Worm (Caenorhabditis elegans) whole organism, L4 larva: ENCODE results near the gene K04C2.2.

Source experiments
- F37D6.2 ChIP-seq: sonication (generic microtip); optimal IDR thresholded peaks from 2 replicates; lab custom pipeline; 2016; ENCODE audit warnings: mild to moderate bottlenecking, missing genetic modification characterization, missing compliant biosample characterization
- F44E2.7 ChIP-seq: fragments of 200-800 bp; sonication (Bioruptor generic); IDR thresholded peaks from 2 replicates; pipeline ENCODE4 v2.1.2; 2022; ENCODE audit warnings: missing genetic modification characterization, missing compliant biosample characterization
- F49E8.2 ChIP-seq: sonication (generic microtip); optimal IDR thresholded peaks from 2 replicates; lab custom pipeline; 2016; ENCODE audit warnings: missing compliant biosample characterization, mild to moderate bottlenecking, missing genetic modification characterization, borderline replicate concordance
- R02D3.7 ChIP-seq: fragments of 150-350 bp; sonication (generic microtip); optimal IDR thresholded peaks from 3 replicates; lab custom pipeline; 2014; ENCODE audit warnings: missing biosample characterization, missing genetic modification characterization
- T20F7.1 ChIP-seq: fragments of 200-800 bp; sonication (Bioruptor generic); optimal IDR thresholded peaks from 2 replicates; lab custom pipeline; 2018; ENCODE audit warnings: mild to moderate bottlenecking, missing genetic modification characterization, missing compliant biosample characterization
- Y48G9A.11 ChIP-seq: fragments of 200-800 bp; sonication (Bioruptor generic); IDR thresholded peaks from 2 replicates; pipeline ENCODE4 v1.3.6; 2022; ENCODE audit warnings: missing genetic modification reagents, missing genetic modification characterization, missing compliant biosample characterization
- Y5F2A.4 ChIP-seq: fragments of 200-800 bp; sonication (Bioruptor generic); optimal IDR thresholded peaks from 2 replicates; lab custom pipeline; 2018; ENCODE audit warnings: mild to moderate bottlenecking, missing genetic modification characterization, missing compliant biosample characterization
- Y75B8A.6 ChIP-seq: fragments of 200-800 bp; sonication (Bioruptor generic); IDR thresholded peaks from 2 replicates; pipeline ENCODE4 v1.3.6; 2022; ENCODE audit warnings: missing genetic modification reagents, missing genetic modification characterization, missing compliant biosample characterization
- ZK337.2 ChIP-seq: fragments of 200-800 bp; sonication (Bioruptor generic); IDR thresholded peaks from 2 replicates; pipeline ENCODE4 v1.3.6; 2022; ENCODE audit warnings: missing genetic modification reagents, missing genetic modification characterization, missing compliant biosample characterization
- ZK546.5 ChIP-seq, 2 experiments: sonication (generic microtip); optimal IDR thresholded peaks; 2 replicates each; lab custom pipeline; 2017; ENCODE audit warnings: missing biosample characterization in 2 of 2, missing genetic modification characterization in 2 of 2
- aha-1 ChIP-seq: fragments of 150-350 bp; peaks from one replicate; lab custom pipeline; 2014; ENCODE audit warnings: missing biosample characterization, missing genetic modification characterization
- ama-1 ChIP-seq: fragments of 150-350 bp; optimal IDR thresholded peaks from 2 replicates; lab custom pipeline; 2014; ENCODE audit warnings: inconsistent platforms, mixed read lengths
- arid-1 ChIP-seq: fragments of 200-800 bp; sonication (Bioruptor generic); conservative IDR thresholded peaks from 2 replicates; pipeline ENCODE4 v1.3.6; 2022; ENCODE audit warnings: missing genetic modification reagents, missing genetic modification characterization, missing compliant biosample characterization
- ceh-20 ChIP-seq: fragments of 200-800 bp; sonication (Bioruptor generic); IDR thresholded peaks from 2 replicates; pipeline ENCODE4 v1.3.6; 2022; ENCODE audit warnings: missing genetic modification reagents, missing genetic modification characterization, missing compliant biosample characterization
- ceh-28 ChIP-seq: fragments of 150-350 bp; optimal IDR thresholded peaks from 2 replicates; lab custom pipeline; 2014; ENCODE audit warnings: missing biosample characterization, missing genetic modification reagents, missing genetic modification characterization
- ceh-44 ChIP-seq: fragments of 200-800 bp; sonication (Bioruptor generic); IDR thresholded peaks from 2 replicates; pipeline ENCODE4 v1.3.6; 2022; ENCODE audit warnings: missing genetic modification reagents, missing genetic modification characterization, missing compliant biosample characterization
- ceh-62 ChIP-seq: sonication (generic microtip); optimal IDR thresholded peaks from 2 replicates; lab custom pipeline; 2017; ENCODE audit warnings: missing biosample characterization, missing genetic modification characterization
- ceh-82 ChIP-seq: sonication (generic microtip); optimal IDR thresholded peaks from 2 replicates; lab custom pipeline; 2017; ENCODE audit warnings: missing biosample characterization, missing genetic modification characterization
- ces-1 ChIP-seq: fragments of 150-350 bp; sonication (generic microtip); optimal IDR thresholded peaks from 4 replicates; lab custom pipeline; 2014; ENCODE audit warnings: missing biosample characterization, missing genetic modification reagents, missing genetic modification characterization
- ctbp-1 ChIP-seq: fragments of 200-800 bp; sonication (Bioruptor generic); IDR thresholded peaks from 2 replicates; pipeline ENCODE4 v1.3.6; 2022; ENCODE audit warnings: missing genetic modification reagents, missing genetic modification characterization, missing compliant biosample characterization
- daf-12 ChIP-seq: fragments of 150-350 bp; optimal IDR thresholded peaks from 2 replicates; lab custom pipeline; 2014; ENCODE audit warnings: missing biosample characterization, missing genetic modification reagents, missing genetic modification characterization
- daf-16 ChIP-seq, 3 experiments: sonication (generic microtip); optimal IDR thresholded peaks; 2 replicates each; lab custom pipeline; 2016 to 2017; ENCODE audit warnings: missing genetic modification characterization in 3 of 3, missing genetic modification reagents in 3 of 3, mild to moderate bottlenecking in 2 of 3, missing compliant biosample characterization in 2 of 3, missing biosample characterization in 1 of 3, moderate library complexity in 1 of 3
- daf-19 ChIP-seq: fragments of 200-800 bp; sonication (Bioruptor generic); conservative IDR thresholded peaks from 2 replicates; pipeline ENCODE4 v1.3.6; 2022; ENCODE audit warnings: missing genetic modification characterization, missing compliant biosample characterization
- dmd-6 ChIP-seq: fragments of 200-800 bp; sonication (Bioruptor generic); IDR thresholded peaks from 2 replicates; pipeline ENCODE4 v1.3.6; 2022; ENCODE audit warnings: missing genetic modification reagents, missing genetic modification characterization, missing compliant biosample characterization
- dmd-8 ChIP-seq: fragments of 200-800 bp; sonication (Bioruptor generic); IDR thresholded peaks from 2 replicates; pipeline ENCODE4 v1.3.6; 2022; ENCODE audit warnings: missing genetic modification characterization, missing compliant biosample characterization
- dmd-9 ChIP-seq: fragments of 200-800 bp; sonication (Bioruptor generic); IDR thresholded peaks from 2 replicates; pipeline ENCODE4 v1.3.6; 2022; ENCODE audit warnings: missing genetic modification reagents, missing genetic modification characterization, missing compliant biosample characterization
- egl-27 ChIP-seq: sonication (generic microtip); optimal IDR thresholded peaks from 3 replicates; lab custom pipeline; 2017; ENCODE audit warnings: missing biosample characterization, missing genetic modification reagents, missing genetic modification characterization
- egl-43 ChIP-seq: fragments of 200-800 bp; sonication (Bioruptor generic); IDR thresholded peaks from 2 replicates; pipeline ENCODE4 v1.3.6; 2022; ENCODE audit warnings: missing genetic modification reagents, missing genetic modification characterization, missing compliant biosample characterization
- gei-8 ChIP-seq: fragments of 200-800 bp; sonication (Bioruptor generic); optimal IDR thresholded peaks from 2 replicates; lab custom pipeline; 2018; ENCODE audit warnings: mild to moderate bottlenecking, missing genetic modification characterization, missing compliant biosample characterization
- hif-1 ChIP-seq, 2 experiments: sonication (generic microtip); optimal IDR thresholded peaks; 2 replicates each; lab custom pipeline; 2016 to 2017; ENCODE audit warnings: missing compliant biosample characterization in 2 of 2, missing genetic modification characterization in 2 of 2, missing genetic modification reagents in 2 of 2, missing genotype in 2 of 2, mild to moderate bottlenecking in 1 of 2
- hlh-30 ChIP-seq: sonication (generic microtip); optimal IDR thresholded peaks from 2 replicates; lab custom pipeline; 2017; ENCODE audit warnings: antibody characterized with exemption, mild to moderate bottlenecking, missing genetic modification characterization, missing compliant biosample characterization; ENCODE audit not compliant: insufficient read depth
- lin-15B ChIP-seq: fragments of 150-350 bp; sonication (generic microtip); optimal IDR thresholded peaks from 3 replicates; lab custom pipeline; 2014; ENCODE audit warnings: missing biosample characterization, missing genetic modification characterization
- lsy-2 ChIP-seq, 2 experiments: fragments of 150-350 bp in 1 of 2; sonication (generic microtip) in 1 of 2; optimal IDR thresholded peaks; 2 replicates each; lab custom pipeline; 2014 to 2017; ENCODE audit warnings: missing biosample characterization in 2 of 2, missing genetic modification characterization in 2 of 2
- madf-9 ChIP-seq: fragments of 200-800 bp; sonication (Bioruptor generic); conservative IDR thresholded peaks from 2 replicates; pipeline ENCODE4 v1.3.6; 2022; ENCODE audit warnings: missing genetic modification reagents, missing genetic modification characterization, missing compliant biosample characterization
- mdl-1 ChIP-seq, 2 experiments: fragments of 150-350 bp in 1 of 2; sonication (generic microtip) in 1 of 2; optimal IDR thresholded peaks; 2 replicates each; lab custom pipeline; 2014 to 2017; ENCODE audit warnings: missing biosample characterization in 2 of 2, missing genetic modification characterization in 2 of 2
- mdt-29 ChIP-seq: fragments of 200-800 bp; sonication (Bioruptor generic); IDR thresholded peaks from 2 replicates; pipeline ENCODE4 v1.3.6; 2022; ENCODE audit warnings: missing genetic modification reagents, missing genetic modification characterization, missing compliant biosample characterization
- mep-1 ChIP-seq: fragments of 150-350 bp; sonication (generic microtip); optimal IDR thresholded peaks from 3 replicates; lab custom pipeline; 2014; ENCODE audit warnings: missing biosample characterization, missing genetic modification characterization
- mes-2 ChIP-seq: sonication (generic microtip); optimal IDR thresholded peaks from 2 replicates; lab custom pipeline; 2016; ENCODE audit warnings: missing genotype, mild to moderate bottlenecking, missing genetic modification characterization, missing compliant biosample characterization; ENCODE audit not compliant: poor library complexity, severe bottlenecking
- mxl-2 ChIP-seq: fragments of 200-800 bp; sonication (Bioruptor generic); conservative IDR thresholded peaks from 2 replicates; pipeline ENCODE4 v1.3.6; 2022; ENCODE audit warnings: missing genetic modification reagents, missing genetic modification characterization, missing compliant biosample characterization
- mxl-3 ChIP-seq: fragments of 200-800 bp; sonication (Bioruptor generic); optimal IDR thresholded peaks from 2 replicates; lab custom pipeline; 2018; ENCODE audit warnings: mild to moderate bottlenecking, missing genetic modification characterization, missing compliant biosample characterization
- nhr-111 ChIP-seq: fragments of 200-800 bp; sonication (Bioruptor generic); optimal IDR thresholded peaks from 2 replicates; lab custom pipeline; 2018; ENCODE audit warnings: mild to moderate bottlenecking, missing genetic modification characterization, missing compliant biosample characterization
- nhr-28 ChIP-seq: fragments of 150-350 bp; optimal IDR thresholded peaks from 2 replicates; lab custom pipeline; 2014; ENCODE audit warnings: missing biosample characterization, missing genetic modification characterization
- nhr-48 ChIP-seq: sonication (generic microtip); optimal IDR thresholded peaks from 2 replicates; lab custom pipeline; 2016; ENCODE audit warnings: mild to moderate bottlenecking, missing genetic modification characterization, missing compliant biosample characterization
- nhr-77 ChIP-seq: fragments of 150-350 bp; optimal IDR thresholded peaks from 2 replicates; lab custom pipeline; 2014; ENCODE audit warnings: missing biosample characterization, missing genetic modification characterization
- set-16 ChIP-seq: fragments of 200-800 bp; sonication (Bioruptor generic); IDR thresholded peaks from 2 replicates; pipeline ENCODE4 v1.3.6; 2022; ENCODE audit warnings: missing genetic modification reagents, missing genetic modification characterization, missing compliant biosample characterization
- skn-1 ChIP-seq: fragments of 150-350 bp; optimal IDR thresholded peaks from 2 replicates; lab custom pipeline; 2014; ENCODE audit warnings: missing biosample characterization, missing genetic modification characterization
- snpc-4 ChIP-seq: fragments of 150-350 bp; optimal IDR thresholded peaks from 2 replicates; lab custom pipeline; 2014; ENCODE audit warnings: missing biosample characterization, missing genetic modification characterization
- tra-1 ChIP-seq: fragments of 200-800 bp; sonication (Bioruptor generic); IDR thresholded peaks from 2 replicates; pipeline ENCODE4 v1.3.6; 2022; ENCODE audit warnings: missing genetic modification reagents, missing genetic modification characterization, missing compliant biosample characterization
- zag-1 ChIP-seq: fragments of 150-350 bp; optimal IDR thresholded peaks from 2 replicates; lab custom pipeline; 2014; ENCODE audit warnings: missing biosample characterization, missing genetic modification characterization
- zip-2 ChIP-seq: fragments of 150-350 bp; optimal IDR thresholded peaks from 2 replicates; lab custom pipeline; 2014; ENCODE audit warnings: missing biosample characterization, missing genetic modification characterization
- ztf-11 ChIP-seq: fragments of 150-350 bp; optimal IDR thresholded peaks from 2 replicates; lab custom pipeline; 2014; ENCODE audit warnings: missing biosample characterization, missing genetic modification characterization

The K04C2.2 gene

ce11 chrIII:6857390-6857848 is 32.2 kb upstream of the K04C2.2 start (continued):
- peak; percentile 73 for TF ChIP-seq dmd-6 (GFP tag; lab: Robert Waterston, UW)
- TF ChIP-seq mes-2 (tag; lab: Kevin White, UChicago): peak; percentile 28
- TF ChIP-seq gei-8 (GFP tag; lab: Kevin White, UChicago): no peak
- TF ChIP-seq Y48G9A.11 (GFP tag; lab: Robert Waterston, UW): no peak
- TF ChIP-seq lsy-2 (tag; optimal IDR thresholded peaks at IDR 0.05; lab: Kevin White, UChicago): peak; percentile 5 to 30
- no peak for TF ChIP-seq mxl-2 (GFP tag; lab: Robert Waterston, UW)
- no peak for TF ChIP-seq nhr-111
- no peak for TF ChIP-seq mdt-29
- TF ChIP-seq R02D3.7 (tag; lab: Kevin White, UChicago): no peak
- no peak for TF ChIP-seq arid-1 (GFP tag; lab: Robert Waterston, UW)
- peak; percentile 65 to 86 for TF ChIP-seq mdl-1 (tag; optimal IDR thresholded peaks at IDR 0.05; lab: Kevin White, UChicago)
- no peak for TF ChIP-seq zag-1 (tag; lab: Kevin White, UChicago)
- TF ChIP-seq ces-1 (GFP tag; lab: Kevin White, UChicago): no peak
- TF ChIP-seq daf-19 (GFP tag; lab: Robert Waterston, UW): no peak
- no peak for TF ChIP-seq set-16
- peak; percentile 10 for TF ChIP-seq mxl-3
- no peak for TF ChIP-seq F49E8.2 (tag; lab: Kevin White, UChicago)
- no peak for TF ChIP-seq ceh-28
- no peak for TF ChIP-seq snpc-4 (tag; lab: Kevin White, UChicago)
- TF ChIP-seq daf-16 (GFP tag; optimal IDR thresholded peaks at IDR 0.05; lab: Kevin White, UChicago): peak in 1 of 2 experiments; percentile 44
- TF ChIP-seq daf-16 (tag; optimal IDR thresholded peaks at IDR 0.05; lab: Kevin White, UChicago): peak; percentile 86
- TF ChIP-seq ztf-11 (tag; lab: Kevin White, UChicago): no peak
- peak; percentile 63 for TF ChIP-seq mep-1 (tag; lab: Kevin White, UChicago)
- no peak for TF ChIP-seq dmd-8
- TF ChIP-seq ceh-82: no peak
- 0 out of 2 replicates have a peak, but pooled peaks have one; percentile 15 for TF ChIP-seq tra-1 (GFP tag; lab: Robert Waterston, UW)
- no peak for TF ChIP-seq Y75B8A.6
- TF ChIP-seq nhr-77 (tag; lab: Kevin White, UChicago): peak; percentile 71
- no peak for TF ChIP-seq F37D6.2
- TF ChIP-seq daf-12: no peak
- peak; percentile 74 for TF ChIP-seq aha-1 (tag; lab: Kevin White, UChicago)
- TF ChIP-seq ceh-44 (GFP tag; lab: Robert Waterston, UW): no peak
- TF ChIP-seq nhr-28: peak; percentile 71
- TF ChIP-seq ama-1 (lab: Kevin White, UChicago): no peak
- TF ChIP-seq lin-15B (tag; lab: Kevin White, UChicago): no peak
- TF ChIP-seq nhr-48 (tag; lab: Kevin White, UChicago): peak; percentile 70
- no peak for TF ChIP-seq egl-27 (tag; lab: Kevin White, UChicago)
- TF ChIP-seq egl-43: no peak
- TF ChIP-seq dmd-9: no peak
- peak; percentile 74 for TF ChIP-seq hlh-30 (tag; lab: Kevin White, UChicago)
- no peak for TF ChIP-seq ZK337.2 (GFP tag; lab: Robert Waterston, UW)
- no peak for TF ChIP-seq ZK546.5 (tag; optimal IDR thresholded peaks at IDR 0.05; lab: Kevin White, UChicago)
- TF ChIP-seq hif-1 (tag; optimal IDR thresholded peaks at IDR 0.05; lab: Kevin White, UChicago): peak in 1 of 2 experiments; percentile 7
- no peak for TF ChIP-seq F44E2.7 (GFP tag; lab: Robert Waterston, UW)
- TF ChIP-seq T20F7.1 (GFP tag; lab: Kevin White, UChicago): peak; percentile 52
- no peak for TF ChIP-seq madf-9 (GFP tag; lab: Robert Waterston, UW)
- TF ChIP-seq ceh-62: no peak
- no peak for TF ChIP-seq skn-1
- TF ChIP-seq Y5F2A.4 (GFP tag; lab: Kevin White, UChicago): no peak
- TF ChIP-seq ceh-20 (GFP tag; lab: Robert Waterston, UW): no peak
- no peak for TF ChIP-seq ctbp-1 (GFP tag; lab: Robert Waterston, UW)
- TF ChIP-seq zip-2 (tag; lab: Kevin White, UChicago): peak; percentile 82
